Worm (Caenorhabditis elegans) whole organism, early embryonic: ENCODE results near the gene sru-42.
"Not testable (repeated sequence)": the region's sequence is repeated elsewhere in the genome, so short reads cannot be mapped to it uniquely, and the experiment has no call there.

Experiments used
- B0310.2 ChIP-seq: sonication (generic microtip); optimal IDR thresholded peaks from 2 replicates; lab custom pipeline; 2016; ENCODE audit warnings: mild to moderate bottlenecking, missing genetic modification characterization, missing compliant biosample characterization
- F13C5.2 ChIP-seq: sonication (generic microtip); optimal IDR thresholded peaks from 2 replicates; lab custom pipeline; 2017; ENCODE audit warnings: mild to moderate bottlenecking, missing genetic modification characterization, inconsistent platforms, missing compliant biosample characterization
- aly-1 ChIP-seq: sonication (generic microtip); optimal IDR thresholded peaks from 2 replicates; lab custom pipeline; 2016; ENCODE audit warnings: missing genetic modification characterization, missing compliant biosample characterization
- ama-1 ChIP-seq: fragments of 150-350 bp; optimal IDR thresholded peaks from 2 replicates; lab custom pipeline; 2014
- ceh-13 ChIP-seq: fragments of 200-800 bp; sonication (Bioruptor generic); optimal IDR thresholded peaks from 2 replicates; lab custom pipeline; 2018; ENCODE audit warnings: mild to moderate bottlenecking, missing genetic modification characterization, missing compliant biosample characterization
- ceh-36 ChIP-seq: sonication (generic microtip); optimal IDR thresholded peaks from 2 replicates; lab custom pipeline; 2016; ENCODE audit warnings: missing genetic modification characterization, inconsistent platforms, missing compliant biosample characterization
- ets-7 ChIP-seq: sonication (generic microtip); optimal IDR thresholded peaks from 2 replicates; lab custom pipeline; 2016; ENCODE audit warnings: missing genotype, missing genetic modification characterization, missing compliant biosample characterization
- flt-1 ChIP-seq: fragments of 200-800 bp; sonication (Bioruptor generic); IDR thresholded peaks from 2 replicates; pipeline ENCODE4 v1.3.6; 2022; ENCODE audit warnings: missing genetic modification characterization, missing compliant biosample characterization
- hmbx-1 ChIP-seq: sonication (generic microtip); optimal IDR thresholded peaks from 2 replicates; lab custom pipeline; 2016; ENCODE audit warnings: mild to moderate bottlenecking, missing genetic modification characterization, missing compliant biosample characterization
- hmg-4 ChIP-seq: fragments of 200-800 bp; sonication (Bioruptor generic); optimal IDR thresholded peaks from 2 replicates; lab custom pipeline; 2018; ENCODE audit warnings: mild to moderate bottlenecking, missing genetic modification characterization, missing compliant biosample characterization
- hnd-1 ChIP-seq: sonication (generic microtip); optimal IDR thresholded peaks from 2 replicates; lab custom pipeline; 2016; ENCODE audit warnings: missing genetic modification characterization, missing compliant biosample characterization
- pes-1 ChIP-seq: fragments of 200-800 bp; sonication (Bioruptor generic); IDR thresholded peaks from 2 replicates; pipeline ENCODE4 v1.3.6; 2022; ENCODE audit warnings: missing genetic modification reagents, missing genetic modification characterization, missing compliant biosample characterization
- scrt-1 ChIP-seq: fragments of 200-800 bp; sonication (Bioruptor generic); IDR thresholded peaks from 2 replicates; pipeline ENCODE4 v1.3.6; 2022; ENCODE audit warnings: missing genetic modification characterization, missing compliant biosample characterization
- sea-1 ChIP-seq: fragments of 200-800 bp; sonication (Bioruptor generic); conservative IDR thresholded peaks from 2 replicates; pipeline ENCODE4 v1.3.6; 2022; ENCODE audit warnings: missing genetic modification characterization, missing compliant biosample characterization
- tbx-11 ChIP-seq: fragments of 200-800 bp; sonication (Bioruptor generic); IDR thresholded peaks from 2 replicates; pipeline ENCODE4 v1.3.6; 2022; ENCODE audit warnings: missing genetic modification characterization, missing compliant biosample characterization
- tbx-37 ChIP-seq: fragments of 200-800 bp; sonication (Bioruptor generic); conservative IDR thresholded peaks from 2 replicates; pipeline ENCODE4 v1.3.6; 2022; ENCODE audit warnings: missing genetic modification reagents, missing genetic modification characterization, missing compliant biosample characterization
- tra-4 ChIP-seq: sonication (generic microtip); optimal IDR thresholded peaks from 2 replicates; lab custom pipeline; 2017; ENCODE audit warnings: missing genetic modification characterization, missing compliant biosample characterization

sru-42 gene

ce11 chrV:15625561-15625960 lies 24.7 kb upstream of the sru-42 start, which contains the start of gene C55A1.11:
C55A1.11 (plus strand) TSS chrV:15625861.
- TF ChIP-seq hnd-1 (tag; lab: Kevin White, UChicago) (no peak), hmbx-1 (tag; lab: Kevin White, UChicago) (no peak), hmg-4 (GFP tag; lab: Kevin White, UChicago) (no peak), ets-7 (tag; lab: Kevin White, UChicago) (no peak), F13C5.2 (tag; lab: Kevin White, UChicago) (no peak), aly-1 (tag; lab: Kevin White, UChicago) (no peak), ceh-13 (no peak), tbx-37 (GFP tag; lab: Robert Waterston, UW) (no peak), flt-1 (GFP tag; lab: Robert Waterston, UW) (no peak), pes-1 (GFP tag; lab: Robert Waterston, UW) (no peak), tbx-11 (GFP tag; lab: Robert Waterston, UW) (no peak), scrt-1 (GFP tag; lab: Robert Waterston, UW) (no peak), ceh-36 (tag; lab: Kevin White, UChicago) (no peak), tra-4 (tag; lab: Kevin White, UChicago) (no peak), B0310.2 (no peak), sea-1 (GFP tag; lab: Robert Waterston, UW) (no peak), ama-1 (lab: Kevin White, UChicago) (no peak)

- TF ChIP-seq tbx-11 (GFP tag; lab: Robert Waterston, UW): no peak
- no peak for TF ChIP-seq hmbx-1 (tag; lab: Kevin White, UChicago)
- no peak for TF ChIP-seq ama-1 (lab: Kevin White, UChicago)
- no peak for TF ChIP-seq pes-1 (GFP tag; lab: Robert Waterston, UW)
- no peak for TF ChIP-seq tbx-37 (GFP tag; lab: Robert Waterston, UW)
- TF ChIP-seq scrt-1 (GFP tag; lab: Robert Waterston, UW): no peak
- TF ChIP-seq hmg-4 (GFP tag; lab: Kevin White, UChicago): no peak
- TF ChIP-seq aly-1 (tag; lab: Kevin White, UChicago): no peak
- TF ChIP-seq tra-4 (tag; lab: Kevin White, UChicago): no peak
- no peak for TF ChIP-seq ets-7 (tag; lab: Kevin White, UChicago)
- no peak for TF ChIP-seq F13C5.2 (tag; lab: Kevin White, UChicago)
- no peak for TF ChIP-seq ceh-36 (tag; lab: Kevin White, UChicago)
- no peak for TF ChIP-seq hnd-1 (tag; lab: Kevin White, UChicago)
- TF ChIP-seq B0310.2: no peak
- no peak for TF ChIP-seq flt-1 (GFP tag; lab: Robert Waterston, UW)
- no peak for TF ChIP-seq ceh-13
- TF ChIP-seq sea-1 (GFP tag; lab: Robert Waterston, UW): no peak
These were observed 20.7 kb upstream of the sru-42 start, which contains the start of gene str-248 for ce11 chrV:15629543-15629942. str-248 (minus strand) TSS chrV:15629643.

- TF ChIP-seq tra-4 (tag; lab: Kevin White, UChicago) (no peak), hmg-4 (GFP tag; lab: Kevin White, UChicago) (no peak), hnd-1 (tag; lab: Kevin White, UChicago) (no peak), tbx-37 (GFP tag; lab: Robert Waterston, UW) (no peak), sea-1 (GFP tag; lab: Robert Waterston, UW) (no peak), scrt-1 (GFP tag; lab: Robert Waterston, UW) (no peak), pes-1 (GFP tag; lab: Robert Waterston, UW) (no peak), tbx-11 (GFP tag; lab: Robert Waterston, UW) (no peak), ceh-36 (tag; lab: Kevin White, UChicago) (no peak), aly-1 (tag; lab: Kevin White, UChicago) (no peak), ama-1 (lab: Kevin White, UChicago) (no peak), ceh-13 (no peak), F13C5.2 (tag; lab: Kevin White, UChicago) (no peak), hmbx-1 (tag; lab: Kevin White, UChicago) (no peak), ets-7 (tag; lab: Kevin White, UChicago) (no peak), B0310.2 (no peak)
These were observed 11.4 kb upstream of the sru-42 start, which contains the start of gene srz-44 for ce11 chrV:15638853-15639252. srz-44 (minus strand) TSS chrV:15638953.

ce11 chrV:15643192-15643591 lies 7.1 kb upstream of the sru-42 start, which contains the start of gene C55A1.4:
C55A1.4 (minus strand) TSS chrV:15643292.
- not testable (repeated sequence) for TF ChIP-seq tra-4 (tag; lab: Kevin White, UChicago); B0310.2; ets-7 (tag; lab: Kevin White, UChicago)

- TF ChIP-seq B0310.2 (no peak), ceh-36 (tag; lab: Kevin White, UChicago) (no peak), ama-1 (lab: Kevin White, UChicago) (no peak), hnd-1 (tag; lab: Kevin White, UChicago) (no peak), ceh-13 (no peak), hmg-4 (GFP tag; lab: Kevin White, UChicago) (no peak), tbx-37 (GFP tag; lab: Robert Waterston, UW) (no peak), F13C5.2 (tag; lab: Kevin White, UChicago) (no peak), sea-1 (GFP tag; lab: Robert Waterston, UW) (no peak), flt-1 (GFP tag; lab: Robert Waterston, UW) (no peak), scrt-1 (GFP tag; lab: Robert Waterston, UW) (no peak), pes-1 (GFP tag; lab: Robert Waterston, UW) (no peak)
These were observed 5.7 kb upstream of the sru-42 start, which contains the start of gene str-23 for ce11 chrV:15644575-15644974. str-23 (plus strand) TSS chrV:15644875.

- TF ChIP-seq sea-1 (GFP tag; lab: Robert Waterston, UW); tra-4 (tag; lab: Kevin White, UChicago); pes-1 (GFP tag; lab: Robert Waterston, UW): not testable (repeated sequence)
These were observed 2.7 kb upstream of the sru-42 start, which contains the start of the genes C55A1.7 and C55A1.6 for ce11 chrV:15647536-15648085. C55A1.7 (minus strand) TSS chrV:15647636. C55A1.6 (plus strand) TSS chrV:15648035.
